Worm (Caenorhabditis elegans) whole organism, L2 larva: ENCODE data around the gene srxa-16.
A peak's percentile ranks its signal among the peaks of the same experiment; 100 is the strongest.

Experiments
- C34F6.9 ChIP-seq: fragments of 150-350 bp; optimal IDR thresholded peaks from 2 replicates; lab custom pipeline; 2014; ENCODE audit warnings: missing biosample characterization, missing genetic modification characterization
- F13H6.1 ChIP-seq: sonication (generic microtip); optimal IDR thresholded peaks from 2 replicates; lab custom pipeline; 2016; ENCODE audit warnings: missing genetic modification characterization, missing compliant biosample characterization
- R02D3.7 ChIP-seq: fragments of 150-350 bp; optimal IDR thresholded peaks from 2 replicates; lab custom pipeline; 2014; ENCODE audit warnings: missing biosample characterization, missing genetic modification characterization
- ZK546.5 ChIP-seq: sonication (generic microtip); optimal IDR thresholded peaks from 2 replicates; lab custom pipeline; 2017; ENCODE audit warnings: missing biosample characterization, missing genetic modification characterization
- alr-1 ChIP-seq: fragments of 150-350 bp; optimal IDR thresholded peaks from 2 replicates; lab custom pipeline; 2014; ENCODE audit warnings: missing biosample characterization, missing genetic modification characterization
- aly-2 ChIP-seq: fragments of 150-350 bp; optimal IDR thresholded peaks from 2 replicates; lab custom pipeline; 2014; ENCODE audit warnings: missing biosample characterization, missing genetic modification characterization
- ama-1 ChIP-seq: fragments of 150-350 bp; optimal IDR thresholded peaks from 2 replicates; lab custom pipeline; 2018; ENCODE audit warnings: inconsistent platforms
- blmp-1 ChIP-seq: sonication (generic microtip); optimal IDR thresholded peaks from 2 replicates; lab custom pipeline; 2017; ENCODE audit warnings: missing genetic modification characterization, mild to moderate bottlenecking, missing compliant biosample characterization, antibody characterized with exemption, moderate library complexity; ENCODE audit not compliant: insufficient read depth
- ceh-16 ChIP-seq: fragments of 150-350 bp; optimal IDR thresholded peaks from 2 replicates; lab custom pipeline; 2014; ENCODE audit warnings: missing biosample characterization, missing genetic modification characterization
- ceh-82 ChIP-seq: fragments of 150-350 bp; optimal IDR thresholded peaks from 2 replicates; lab custom pipeline; 2014; ENCODE audit warnings: missing biosample characterization, missing genetic modification characterization
- crh-2 ChIP-seq: sonication (generic microtip); optimal IDR thresholded peaks from 2 replicates; lab custom pipeline; 2017; ENCODE audit warnings: missing biosample characterization, missing genetic modification characterization
- dmd-4 ChIP-seq: sonication (generic microtip); optimal IDR thresholded peaks from 2 replicates; lab custom pipeline; 2017; ENCODE audit warnings: missing biosample characterization, missing genetic modification characterization
- egl-27 ChIP-seq: sonication (generic microtip); optimal IDR thresholded peaks from 3 replicates; lab custom pipeline; 2017; ENCODE audit warnings: missing biosample characterization, missing genetic modification reagents, missing genetic modification characterization
- elt-1 ChIP-seq: fragments of 150-350 bp; optimal IDR thresholded peaks from 2 replicates; lab custom pipeline; 2014; ENCODE audit warnings: missing biosample characterization, missing genetic modification characterization
- elt-3 ChIP-seq: sonication (generic microtip); optimal IDR thresholded peaks from 2 replicates; lab custom pipeline; 2017; ENCODE audit warnings: missing biosample characterization, missing genetic modification characterization
- fos-1 ChIP-seq: fragments of 150-350 bp; optimal IDR thresholded peaks from 2 replicates; lab custom pipeline; 2014; ENCODE audit warnings: missing biosample characterization, missing genetic modification characterization
- gmeb-1 ChIP-seq: fragments of 150-350 bp; optimal IDR thresholded peaks from 2 replicates; lab custom pipeline; 2014; ENCODE audit warnings: missing biosample characterization, missing genetic modification characterization
- lin-11 ChIP-seq: fragments of 150-350 bp; sonication (generic microtip); optimal IDR thresholded peaks from 2 replicates; lab custom pipeline; 2014; ENCODE audit warnings: missing biosample characterization, missing genetic modification characterization, inconsistent platforms, mixed read lengths
- lin-39 ChIP-seq: fragments of 150-350 bp; optimal IDR thresholded peaks from 2 replicates; lab custom pipeline; 2014; ENCODE audit warnings: missing biosample characterization, missing genetic modification reagents, missing genetic modification characterization
- mab-5 ChIP-seq: fragments of 150-350 bp; optimal IDR thresholded peaks from 2 replicates; lab custom pipeline; 2014; ENCODE audit warnings: missing biosample characterization, missing genetic modification characterization
- mbf-1 ChIP-seq: sonication (generic microtip); optimal IDR thresholded peaks from 2 replicates; lab custom pipeline; 2017; ENCODE audit warnings: missing biosample characterization, missing genetic modification characterization
- mdl-1 ChIP-seq, 2 experiments: fragments of 150-350 bp in 1 of 2; sonication (generic microtip) in 1 of 2; optimal IDR thresholded peaks; 2 replicates each; lab custom pipeline; 2017; ENCODE audit warnings: missing biosample characterization in 2 of 2, missing genetic modification characterization in 2 of 2
- nhr-11 ChIP-seq: fragments of 150-350 bp; optimal IDR thresholded peaks from 2 replicates; lab custom pipeline; 2014; ENCODE audit warnings: missing biosample characterization, missing genetic modification characterization
- nhr-12 ChIP-seq: fragments of 150-350 bp; optimal IDR thresholded peaks from 2 replicates; lab custom pipeline; 2014; ENCODE audit warnings: missing biosample characterization, missing genetic modification characterization
- nhr-129 ChIP-seq: fragments of 150-350 bp; optimal IDR thresholded peaks from 2 replicates; lab custom pipeline; 2014; ENCODE audit warnings: missing biosample characterization, missing genetic modification characterization
- nhr-21 ChIP-seq: fragments of 150-350 bp; optimal IDR thresholded peaks from 2 replicates; lab custom pipeline; 2014; ENCODE audit warnings: missing biosample characterization, missing genetic modification characterization
- nhr-23 ChIP-seq: fragments of 150-350 bp; optimal IDR thresholded peaks from 2 replicates; lab custom pipeline; 2014; ENCODE audit warnings: missing biosample characterization, missing genetic modification reagents, missing genetic modification characterization
- nhr-237 ChIP-seq: fragments of 150-350 bp; optimal IDR thresholded peaks from 2 replicates; lab custom pipeline; 2014; ENCODE audit warnings: missing biosample characterization, missing genetic modification characterization
- nhr-25 ChIP-seq: fragments of 150-350 bp; sonication (generic microtip); optimal IDR thresholded peaks from 3 replicates; lab custom pipeline; 2014; ENCODE audit warnings: missing biosample characterization, missing genetic modification characterization
- nhr-77 ChIP-seq: fragments of 150-350 bp; optimal IDR thresholded peaks from 2 replicates; lab custom pipeline; 2014; ENCODE audit warnings: missing biosample characterization, missing genetic modification characterization
- sem-4 ChIP-seq: fragments of 150-350 bp; optimal IDR thresholded peaks from 2 replicates; lab custom pipeline; 2014; ENCODE audit warnings: missing biosample characterization, missing genetic modification reagents, missing genetic modification characterization
- sma-3 ChIP-seq: sonication (generic microtip); optimal IDR thresholded peaks from 2 replicates; lab custom pipeline; 2016; ENCODE audit warnings: missing genetic modification reagents, missing genetic modification characterization, missing compliant biosample characterization
- sma-9 ChIP-seq, 2 experiments: fragments of 150-350 bp in 1 of 2; sonication (generic microtip) in 1 of 2; optimal IDR thresholded peaks; 2 replicates each; lab custom pipeline; 2014 to 2016; ENCODE audit warnings: missing genetic modification characterization in 2 of 2, mild to moderate bottlenecking in 1 of 2, missing biosample characterization in 1 of 2, missing compliant biosample characterization in 1 of 2, missing genetic modification reagents in 1 of 2, moderate library complexity in 1 of 2
- snpc-4 ChIP-seq: fragments of 150-350 bp; optimal IDR thresholded peaks from 2 replicates; lab custom pipeline; 2014; ENCODE audit warnings: missing biosample characterization, missing genetic modification characterization
- unc-55 ChIP-seq: fragments of 150-350 bp; sonication (generic microtip); optimal IDR thresholded peaks from 3 replicates; lab custom pipeline; 2014; ENCODE audit warnings: missing biosample characterization, missing genetic modification reagents, missing genetic modification characterization
- unc-62 ChIP-seq: fragments of 150-350 bp; optimal IDR thresholded peaks from 2 replicates; lab custom pipeline; 2014; ENCODE audit warnings: missing biosample characterization, missing genetic modification reagents, missing genetic modification characterization
- ztf-1 ChIP-seq: fragments of 200-800 bp; sonication (Bioruptor generic); conservative IDR thresholded peaks from 2 replicates; pipeline ENCODE4 v1.3.6; 2022; ENCODE audit warnings: missing genetic modification characterization, missing compliant biosample characterization
- ztf-11 ChIP-seq: sonication (generic microtip); optimal IDR thresholded peaks from 2 replicates; lab custom pipeline; 2017; ENCODE audit warnings: missing biosample characterization, missing genetic modification characterization
- ztf-4 ChIP-seq: fragments of 150-350 bp; optimal IDR thresholded peaks from 2 replicates; lab custom pipeline; 2014; ENCODE audit warnings: missing biosample characterization, missing genetic modification characterization

srxa-16 gene

ce11 chrV:16120499-16120898 lies 6.4 kb upstream of the srxa-16 start:
- TF ChIP-seq nhr-25 (tag; lab: Kevin White, UChicago) (no peak), nhr-237 (tag; lab: Kevin White, UChicago) (no peak), ceh-82 (tag; lab: Kevin White, UChicago) (no peak), lin-39 (no peak), aly-2 (tag; lab: Kevin White, UChicago) (no peak), sma-3 (no peak), lin-11 (tag; lab: Kevin White, UChicago) (no peak), R02D3.7 (tag; lab: Kevin White, UChicago) (no peak), nhr-77 (tag; lab: Kevin White, UChicago) (no peak), mdl-1 (tag; optimal IDR thresholded peaks at IDR 0.05; lab: Kevin White, UChicago) (no peak), ceh-16 (tag; lab: Kevin White, UChicago) (no peak), mbf-1 (tag; lab: Kevin White, UChicago) (no peak)
- TF ChIP-seq, all 48 proteins: peak for 0

DNA sequence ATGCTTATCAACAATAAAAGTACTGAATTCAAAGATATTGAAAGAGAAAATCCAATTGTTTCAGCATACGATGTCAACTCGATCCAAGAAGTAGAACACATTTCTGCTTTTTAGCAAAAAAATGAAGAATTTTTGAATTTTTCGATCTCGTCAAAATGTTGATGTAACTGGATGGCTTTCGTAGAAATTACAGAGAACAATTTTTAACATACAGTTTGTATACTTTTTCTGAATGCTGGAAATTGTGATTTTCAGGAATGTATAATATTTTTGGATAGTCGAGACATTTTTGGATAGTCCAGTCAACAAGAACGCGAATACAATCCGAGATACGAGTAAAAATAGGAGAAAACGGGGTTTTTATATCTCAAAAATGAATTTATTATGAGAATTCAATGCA lies 4.5 kb upstream of the srxa-16 start, which contains the start of gene str-103:
Gene str-103 (minus strand): TSS at position 101 of the 400 bp plus-strand sequence.
- TF ChIP-seq gmeb-1 (tag; lab: Kevin White, UChicago) (no peak), nhr-129 (tag; lab: Kevin White, UChicago) (no peak), blmp-1 (no peak), ceh-16 (tag; lab: Kevin White, UChicago) (no peak), elt-3 (tag; lab: Kevin White, UChicago) (no peak), R02D3.7 (tag; lab: Kevin White, UChicago) (no peak), ZK546.5 (tag; lab: Kevin White, UChicago) (no peak), nhr-12 (tag; lab: Kevin White, UChicago) (no peak), mab-5 (tag; lab: Kevin White, UChicago) (no peak), F13H6.1 (tag; lab: Kevin White, UChicago) (no peak), ama-1 (no peak)
- TF ChIP-seq, all 48 proteins: peak for 0

DNA sequence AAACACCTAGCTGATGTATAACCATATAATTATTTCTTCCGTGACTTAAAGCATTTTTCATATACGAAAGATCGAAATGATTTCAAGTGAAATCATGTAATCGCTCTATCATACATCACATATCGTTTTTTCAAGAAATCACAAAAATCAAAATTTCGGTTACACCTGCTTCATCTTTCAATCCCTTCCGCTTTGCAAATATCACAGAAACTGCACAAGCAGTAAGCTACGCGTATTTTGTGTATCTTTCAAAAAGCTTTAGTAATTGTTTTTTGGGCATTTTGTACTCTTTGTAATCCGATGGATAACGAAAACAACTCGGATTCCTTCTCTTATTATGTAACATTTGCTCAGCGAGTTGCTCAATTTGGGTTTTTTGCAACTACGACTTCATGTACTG lies 1.2 kb upstream of the srxa-16 start, which contains the start of gene str-25:
Gene str-25 (plus strand): TSS at position 301 of the 400 bp plus-strand sequence.
- TF ChIP-seq ceh-16 (tag; lab: Kevin White, UChicago) (no peak), unc-55 (GFP tag; lab: Kevin White, UChicago) (no peak), nhr-23 (tag; lab: Kevin White, UChicago) (no peak), ztf-4 (tag; lab: Kevin White, UChicago) (no peak), dmd-4 (tag; lab: Kevin White, UChicago) (no peak), snpc-4 (no peak), ztf-1 (GFP tag; lab: Robert Waterston, UW) (no peak), mab-5 (tag; lab: Kevin White, UChicago) (no peak)
- TF ChIP-seq, all 48 proteins: peak for 0

DNA sequence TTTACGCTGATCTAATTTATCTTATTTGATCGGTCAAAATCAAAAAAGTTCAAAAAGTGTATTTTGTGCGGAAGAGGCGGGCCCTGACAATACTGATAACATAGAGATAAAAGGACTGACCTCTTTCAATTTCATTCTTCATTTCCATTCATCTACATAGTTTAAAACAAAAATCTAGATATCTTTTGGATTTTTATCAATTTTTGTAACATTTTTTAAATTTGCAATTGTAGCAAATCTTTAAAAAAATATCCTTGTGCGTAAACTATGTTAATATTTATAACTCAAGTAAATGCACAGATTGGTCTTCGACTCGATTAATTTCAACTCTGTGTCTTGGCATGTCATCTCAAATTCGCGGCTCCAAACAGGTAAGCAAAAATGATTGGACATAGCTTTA lies 10.5 kb downstream of the srxa-16 start, which contains the start of gene argk-1:
Gene argk-1 (plus strand): TSS at position 301 of the 400 bp plus-strand sequence.
- no peak for TF ChIP-seq C34F6.9 (tag; lab: Kevin White, UChicago)
- no peak for TF ChIP-seq F13H6.1 (tag; lab: Kevin White, UChicago)
- no peak for TF ChIP-seq unc-62
- TF ChIP-seq sem-4 = no peak
- no peak for TF ChIP-seq sma-3
- TF ChIP-seq alr-1 = no peak
- TF ChIP-seq snpc-4 = no peak
- no peak for TF ChIP-seq nhr-12 (tag; lab: Kevin White, UChicago)
- TF ChIP-seq ztf-4 (tag; lab: Kevin White, UChicago) = no peak
- no peak for TF ChIP-seq ztf-11 (tag; lab: Kevin White, UChicago)
- no peak for TF ChIP-seq egl-27 (tag; lab: Kevin White, UChicago)
- TF ChIP-seq nhr-21 = no peak
- TF ChIP-seq gmeb-1 (tag; lab: Kevin White, UChicago) = no peak
- no peak for TF ChIP-seq nhr-77 (tag; lab: Kevin White, UChicago)
- TF ChIP-seq nhr-11 (tag; lab: Kevin White, UChicago) = no peak

ce11 chrV:16100103-16100730 lies 13.9 kb downstream of the srxa-16 start, which contains the start of gene cth-1:
Gene cth-1, plus strand, starts transcription at chrV:16100680.
- no peak for TF ChIP-seq alr-1
- TF ChIP-seq mab-5 (tag; lab: Kevin White, UChicago) = no peak
- TF ChIP-seq crh-2 = no peak
- no peak for TF ChIP-seq nhr-237 (tag; lab: Kevin White, UChicago)
- TF ChIP-seq elt-3 (tag; lab: Kevin White, UChicago) = no peak
- peak; percentile 84 for TF ChIP-seq sma-9 (GFP tag; optimal IDR thresholded peaks at IDR 0.05; lab: Kevin White, UChicago)
- no peak for TF ChIP-seq sma-9 (tag; optimal IDR thresholded peaks at IDR 0.05; lab: Kevin White, UChicago)
- TF ChIP-seq fos-1 (tag; lab: Kevin White, UChicago) = peak; percentile 37
- no peak for TF ChIP-seq ceh-16 (tag; lab: Kevin White, UChicago)
- no peak for TF ChIP-seq blmp-1
- TF ChIP-seq nhr-23 (tag; lab: Kevin White, UChicago) = no peak
- no peak for TF ChIP-seq nhr-11 (tag; lab: Kevin White, UChicago)
- no peak for TF ChIP-seq snpc-4
- no peak for TF ChIP-seq ztf-4 (tag; lab: Kevin White, UChicago)
- no peak for TF ChIP-seq elt-1 (tag; lab: Kevin White, UChicago)
- no peak for TF ChIP-seq nhr-21
- TF ChIP-seq nhr-129 (tag; lab: Kevin White, UChicago) = no peak
